Worm (Caenorhabditis elegans): ENCODE data around the gene srh-127.

Gene srh-127

ce11 chrV:2892976-2893375, at the start of gene srh-127:
Gene srh-127 (plus strand): TSS chrV:2893276.
- TF ChIP-seq T22C8.4 (GFP tag; IDR thresholded peaks at IDR 0.05) (no peak), cog-1 (tag; optimal IDR thresholded peaks at IDR 0.05) (no peak)

- no peak for TF ChIP-seq tab-1 (GFP tag; IDR thresholded peaks at IDR 0.05)
- TF ChIP-seq ztf-29 (GFP tag; IDR thresholded peaks at IDR 0.05), result no peak
- TF ChIP-seq klf-2 (GFP tag; conservative IDR thresholded peaks at IDR 0.05), result no peak
- no peak for TF ChIP-seq ref-1 (GFP tag; conservative IDR thresholded peaks at IDR 0.05)
- no peak for TF ChIP-seq T22C8.4 (GFP tag; IDR thresholded peaks at IDR 0.05)
- TF ChIP-seq cog-1 (tag; optimal IDR thresholded peaks at IDR 0.05), result no peak
- no peak for TF ChIP-seq flt-1 (GFP tag; IDR thresholded peaks at IDR 0.05)
- no peak for TF ChIP-seq med-1 (GFP tag; optimal IDR thresholded peaks at IDR 0.05; ENCODE audit: insufficient read depth)
- no peak for TF ChIP-seq ztf-23 (GFP tag; IDR thresholded peaks at IDR 0.05)
Observed at ce11 chrV:2845771-2846170, 47.3 kb upstream of the srh-127 start, which contains the start of gene srj-44. Gene srj-44 (minus strand): TSS chrV:2845871.

ce11 chrV:2848290-2848937, 44.7 kb upstream of the srh-127 start, which contains the start of gene srj-49:
Gene srj-49 (minus strand): TSS chrV:2848340.
- TF ChIP-seq flt-1 (GFP tag; IDR thresholded peaks at IDR 0.05) (no peak), klf-2 (GFP tag; conservative IDR thresholded peaks at IDR 0.05) (no peak), ztf-29 (GFP tag; IDR thresholded peaks at IDR 0.05) (no peak), med-1 (GFP tag; optimal IDR thresholded peaks at IDR 0.05; ENCODE audit: insufficient read depth) (no peak), cog-1 (tag; optimal IDR thresholded peaks at IDR 0.05) (no peak), T22C8.4 (GFP tag; IDR thresholded peaks at IDR 0.05) (no peak), ref-1 (GFP tag; conservative IDR thresholded peaks at IDR 0.05) (no peak), ztf-23 (GFP tag; IDR thresholded peaks at IDR 0.05) (no peak), tab-1 (GFP tag; IDR thresholded peaks at IDR 0.05) (no peak)

DNA sequence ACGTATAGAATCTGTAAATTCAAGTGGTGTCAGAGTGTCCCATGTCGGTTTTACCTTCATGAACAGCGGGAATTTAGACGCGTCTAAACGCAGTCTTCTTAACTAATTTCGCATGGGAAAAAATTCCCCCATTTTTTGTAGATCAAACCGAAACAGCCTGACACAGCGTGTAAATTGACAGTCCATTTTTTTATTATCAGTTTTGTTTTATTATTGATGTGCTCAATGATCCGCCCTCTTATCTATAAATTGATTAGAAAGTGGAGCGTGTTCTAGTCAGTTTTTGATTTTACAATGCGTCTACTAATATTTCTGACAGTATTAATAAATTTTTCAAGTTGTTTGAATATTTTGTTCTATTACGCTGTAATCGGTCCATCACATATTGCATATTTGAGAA, 44.0 kb upstream of the srh-127 start, which contains the start of gene ugt-53:
ugt-53 (plus strand) TSS at position 273 of the 400 bp plus-strand sequence.
- TF ChIP-seq klf-2 (GFP tag; conservative IDR thresholded peaks at IDR 0.05) (no peak), ztf-29 (GFP tag; IDR thresholded peaks at IDR 0.05) (no peak), cog-1 (tag; optimal IDR thresholded peaks at IDR 0.05) (no peak), flt-1 (GFP tag; IDR thresholded peaks at IDR 0.05) (no peak), tab-1 (GFP tag; IDR thresholded peaks at IDR 0.05) (no peak), T22C8.4 (GFP tag; IDR thresholded peaks at IDR 0.05) (no peak), med-1 (GFP tag; optimal IDR thresholded peaks at IDR 0.05; ENCODE audit: insufficient read depth) (no peak)

- TF ChIP-seq med-1 (GFP tag; optimal IDR thresholded peaks at IDR 0.05; ENCODE audit: insufficient read depth) (no peak), cog-1 (tag; optimal IDR thresholded peaks at IDR 0.05) (no peak), klf-2 (GFP tag; conservative IDR thresholded peaks at IDR 0.05) (no peak), flt-1 (GFP tag; IDR thresholded peaks at IDR 0.05) (no peak), ref-1 (GFP tag; conservative IDR thresholded peaks at IDR 0.05) (no peak), tab-1 (GFP tag; IDR thresholded peaks at IDR 0.05) (no peak), ztf-29 (GFP tag; IDR thresholded peaks at IDR 0.05) (no peak), T22C8.4 (GFP tag; IDR thresholded peaks at IDR 0.05) (no peak), ztf-23 (GFP tag; IDR thresholded peaks at IDR 0.05) (no peak)
Observed at ce11 chrV:2855473-2855872, 37.6 kb upstream of the srh-127 start, which contains the start of gene srj-57. Gene srj-57 (minus strand): TSS chrV:2855573.

ce11 chrV:2857842-2858241, 35.2 kb upstream of the srh-127 start, which contains the start of gene srj-55:
Gene srj-55 (minus strand): TSS chrV:2857942.
- TF ChIP-seq cog-1 (tag; optimal IDR thresholded peaks at IDR 0.05) (no peak), med-1 (GFP tag; optimal IDR thresholded peaks at IDR 0.05; ENCODE audit: insufficient read depth) (no peak), ztf-29 (GFP tag; IDR thresholded peaks at IDR 0.05) (no peak), ztf-23 (GFP tag; IDR thresholded peaks at IDR 0.05) (no peak), tab-1 (GFP tag; IDR thresholded peaks at IDR 0.05) (no peak), ref-1 (GFP tag; conservative IDR thresholded peaks at IDR 0.05) (no peak), T22C8.4 (GFP tag; IDR thresholded peaks at IDR 0.05) (no peak), klf-2 (GFP tag; conservative IDR thresholded peaks at IDR 0.05) (no peak), flt-1 (GFP tag; IDR thresholded peaks at IDR 0.05) (no peak)

ce11 chrV:2859738-2860137, 33.3 kb upstream of the srh-127 start, which contains the start of gene srj-54:
Gene srj-54 (minus strand): TSS chrV:2859838.
- TF ChIP-seq cog-1 (tag; optimal IDR thresholded peaks at IDR 0.05) (no peak), ztf-23 (GFP tag; IDR thresholded peaks at IDR 0.05) (no peak), T22C8.4 (GFP tag; IDR thresholded peaks at IDR 0.05) (no peak), ref-1 (GFP tag; conservative IDR thresholded peaks at IDR 0.05) (no peak), klf-2 (GFP tag; conservative IDR thresholded peaks at IDR 0.05) (no peak), tab-1 (GFP tag; IDR thresholded peaks at IDR 0.05) (no peak), flt-1 (GFP tag; IDR thresholded peaks at IDR 0.05) (no peak), med-1 (GFP tag; optimal IDR thresholded peaks at IDR 0.05; ENCODE audit: insufficient read depth) (no peak), ztf-29 (GFP tag; IDR thresholded peaks at IDR 0.05) (no peak)

ce11 chrV:2861505-2861904, 31.6 kb upstream of the srh-127 start, which contains the start of gene srh-270:
Gene srh-270 (minus strand): TSS chrV:2861605.
- TF ChIP-seq tab-1 (GFP tag; IDR thresholded peaks at IDR 0.05), result no peak
- no peak for TF ChIP-seq flt-1 (GFP tag; IDR thresholded peaks at IDR 0.05)
- no peak for TF ChIP-seq med-1 (GFP tag; optimal IDR thresholded peaks at IDR 0.05; ENCODE audit: insufficient read depth)
- no peak for TF ChIP-seq cog-1 (tag; optimal IDR thresholded peaks at IDR 0.05)
- no peak for TF ChIP-seq ztf-23 (GFP tag; IDR thresholded peaks at IDR 0.05)
- no peak for TF ChIP-seq ref-1 (GFP tag; conservative IDR thresholded peaks at IDR 0.05)
- TF ChIP-seq klf-2 (GFP tag; conservative IDR thresholded peaks at IDR 0.05), result no peak
- no peak for TF ChIP-seq ztf-29 (GFP tag; IDR thresholded peaks at IDR 0.05)
- TF ChIP-seq T22C8.4 (GFP tag; IDR thresholded peaks at IDR 0.05), result no peak

ce11 chrV:2863033-2863432, 30.0 kb upstream of the srh-127 start, which contains the start of gene srh-272:
Gene srh-272 (plus strand): TSS chrV:2863333.
- TF ChIP-seq cog-1 (tag; optimal IDR thresholded peaks at IDR 0.05) (no peak), ztf-29 (GFP tag; IDR thresholded peaks at IDR 0.05) (no peak)

- TF ChIP-seq cog-1 (tag; optimal IDR thresholded peaks at IDR 0.05), result no peak
- TF ChIP-seq ref-1 (GFP tag; conservative IDR thresholded peaks at IDR 0.05), result no peak
- TF ChIP-seq med-1 (GFP tag; optimal IDR thresholded peaks at IDR 0.05; ENCODE audit: insufficient read depth), result no peak
- no peak for TF ChIP-seq klf-2 (GFP tag; conservative IDR thresholded peaks at IDR 0.05)
- no peak for TF ChIP-seq ztf-23 (GFP tag; IDR thresholded peaks at IDR 0.05)
- TF ChIP-seq ztf-29 (GFP tag; IDR thresholded peaks at IDR 0.05), result no peak
- no peak for TF ChIP-seq tab-1 (GFP tag; IDR thresholded peaks at IDR 0.05)
- no peak for TF ChIP-seq flt-1 (GFP tag; IDR thresholded peaks at IDR 0.05)
- TF ChIP-seq T22C8.4 (GFP tag; IDR thresholded peaks at IDR 0.05), result no peak
Observed at ce11 chrV:2864899-2865298, 28.2 kb upstream of the srh-127 start, which contains the start of gene srh-240. Gene srh-240 (plus strand): TSS chrV:2865199.
